Fruit fly (Drosophila melanogaster) whole organism, adult: ENCODE data around the gene chas.

ENCODE experiments used
- CG12768 ChIP-seq: fragments of 200-800 bp; sonication (Bioruptor generic); optimal IDR thresholded peaks from 2 replicates; lab custom pipeline; 2017; ENCODE audit warnings: missing biosample characterization, missing genetic modification characterization, mild to moderate bottlenecking, moderate library complexity, missing genetic modification reagents
- CG1620 ChIP-seq: fragments of 200-800 bp; sonication (Bioruptor generic); optimal IDR thresholded peaks from 2 replicates; lab custom pipeline; 2016; ENCODE audit warnings: missing biosample characterization, missing genetic modification characterization
- CG5204 ChIP-seq: fragments of 200-800 bp; sonication (Bioruptor generic); optimal IDR thresholded peaks from 2 replicates; lab custom pipeline; 2016; ENCODE audit warnings: missing biosample characterization, missing genetic modification characterization
- CG7045 ChIP-seq: fragments of 200-800 bp; sonication (Bioruptor generic); optimal IDR thresholded peaks from 2 replicates; lab custom pipeline; 2017; ENCODE audit warnings: missing biosample characterization, mild to moderate bottlenecking, missing genetic modification characterization
- Crg-1 ChIP-seq: fragments of 200-800 bp; sonication (Bioruptor generic); optimal IDR thresholded peaks from 2 replicates; lab custom pipeline; 2016; ENCODE audit warnings: missing biosample characterization, missing genetic modification characterization
- bab1 ChIP-seq: fragments of 200-800 bp; sonication (Bioruptor generic); optimal IDR thresholded peaks from 3 replicates; lab custom pipeline; 2019; ENCODE audit warnings: missing biosample characterization, mild to moderate bottlenecking, missing genetic modification characterization, moderate library complexity
- cnc ChIP-seq, 2 experiments: fragments of >200 bp; optimal IDR thresholded peaks; 2 replicates each; lab custom pipeline; 2017
- kay ChIP-seq: fragments of 200-800 bp; sonication (Bioruptor generic); peaks from one replicate; lab custom pipeline; 2016; ENCODE audit warnings: missing biosample characterization, missing genetic modification characterization, borderline replicate concordance
- ovo ChIP-seq: fragments of 200-800 bp; sonication (Bioruptor generic); optimal IDR thresholded peaks from 2 replicates; lab custom pipeline; 2016; ENCODE audit warnings: missing biosample characterization, missing genetic modification characterization
- pad ChIP-seq: fragments of 200-800 bp; sonication (Bioruptor generic); optimal IDR thresholded peaks from 3 replicates; lab custom pipeline; 2017; ENCODE audit warnings: missing biosample characterization, missing genetic modification characterization, mild to moderate bottlenecking, moderate library complexity, missing genetic modification reagents
- toe ChIP-seq: fragments of 200-800 bp; sonication (Bioruptor generic); optimal IDR thresholded peaks from 2 replicates; lab custom pipeline; 2016; ENCODE audit warnings: missing biosample characterization, missing genetic modification characterization

DNA sequence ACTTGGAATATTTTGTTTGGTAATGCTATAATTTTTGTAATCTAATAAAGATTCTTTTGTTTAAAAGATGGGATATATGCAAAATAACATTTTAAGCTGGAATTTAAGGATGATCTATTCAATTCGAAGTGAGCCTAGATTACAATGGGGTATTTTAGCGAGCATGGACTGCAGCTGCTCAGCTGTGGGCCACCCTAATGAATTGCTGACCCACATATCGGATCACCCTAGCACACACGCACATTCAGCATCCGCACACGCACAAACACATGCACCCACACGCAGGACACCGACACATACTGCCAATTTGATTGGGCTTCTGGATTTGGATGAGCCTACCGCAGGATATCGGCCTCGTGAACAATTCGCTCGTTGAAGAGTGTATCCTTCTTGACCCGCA is 10.3 kb upstream of the chas start:
- TF ChIP-seq toe (GFP tag; lab: Kevin White, UChicago) = no peak
- no peak for TF ChIP-seq Crg-1
- TF ChIP-seq CG12768 (GFP tag; lab: Kevin White, UChicago) = no peak
- TF ChIP-seq cnc (optimal IDR thresholded peaks at IDR 0.05; lab: Kevin White, UChicago) = no peak
- TF ChIP-seq ovo (GFP tag; lab: Kevin White, UChicago) = no peak
- TF ChIP-seq CG7045 (GFP tag; lab: Kevin White, UChicago) = no peak
- TF ChIP-seq CG5204 (GFP tag; lab: Kevin White, UChicago) = no peak
- TF ChIP-seq pad (GFP tag; lab: Kevin White, UChicago) = no peak
- no peak for TF ChIP-seq CG1620
- TF ChIP-seq kay = no peak
- no peak for TF ChIP-seq bab1 (GFP tag; lab: Kevin White, UChicago)
